Worm (Caenorhabditis elegans): ENCODE measurements around the gene rdy-2.

Gene rdy-2

ce11 chrV:13556746-13557145 is 44.0 kb downstream of the rdy-2 start, which contains the start of gene cav-2:
cav-2 (plus strand) TSS chrV:13557104.
- no peak for TF ChIP-seq ref-1 (GFP tag; conservative IDR thresholded peaks at IDR 0.05)
- no peak for TF ChIP-seq med-1 (GFP tag; optimal IDR thresholded peaks at IDR 0.05; ENCODE audit: insufficient read depth)
- TF ChIP-seq klf-2 (GFP tag; conservative IDR thresholded peaks at IDR 0.05) = peak; percentile 56; the same call in 1 of the 2 replicates
- TF ChIP-seq flt-1 (GFP tag; IDR thresholded peaks at IDR 0.05) = peak; percentile 87
- TF ChIP-seq ztf-29 (GFP tag; IDR thresholded peaks at IDR 0.05) = no peak
- peak; percentile 73 for TF ChIP-seq ztf-23 (GFP tag; IDR thresholded peaks at IDR 0.05)
- no peak for TF ChIP-seq T22C8.4 (GFP tag; IDR thresholded peaks at IDR 0.05)
- TF ChIP-seq tab-1 (GFP tag; IDR thresholded peaks at IDR 0.05) = no peak
- TF ChIP-seq cog-1 (tag; optimal IDR thresholded peaks at IDR 0.05) = peak; percentile 3

- TF ChIP-seq flt-1 (GFP tag; IDR thresholded peaks at IDR 0.05) = no peak
Observed at ce11 chrV:13556297-13556696, 44.5 kb downstream of the rdy-2 start, which contains the start of gene C56A3.6. C56A3.6 (minus strand) TSS chrV:13556397.

ce11 chrV:13551601-13552000 is 49.2 kb downstream of the rdy-2 start, which contains the start of the genes C56A3.4 and C56A3.5:
C56A3.4 (minus strand) TSS chrV:13551754.
C56A3.5 (plus strand) TSS chrV:13551967.
- TF ChIP-seq tab-1 (GFP tag; IDR thresholded peaks at IDR 0.05) = no peak
- no peak for TF ChIP-seq ztf-29 (GFP tag; IDR thresholded peaks at IDR 0.05)
- no peak for TF ChIP-seq med-1 (GFP tag; optimal IDR thresholded peaks at IDR 0.05; ENCODE audit: insufficient read depth)
- no peak for TF ChIP-seq flt-1 (GFP tag; IDR thresholded peaks at IDR 0.05)
- TF ChIP-seq klf-2 (GFP tag; conservative IDR thresholded peaks at IDR 0.05) = no peak
- no peak for TF ChIP-seq T22C8.4 (GFP tag; IDR thresholded peaks at IDR 0.05)

All from whole organism, midembryonic.